Fruit fly (Drosophila melanogaster): ENCODE data around the gene CG31922.

Gene CG31922

DNA sequence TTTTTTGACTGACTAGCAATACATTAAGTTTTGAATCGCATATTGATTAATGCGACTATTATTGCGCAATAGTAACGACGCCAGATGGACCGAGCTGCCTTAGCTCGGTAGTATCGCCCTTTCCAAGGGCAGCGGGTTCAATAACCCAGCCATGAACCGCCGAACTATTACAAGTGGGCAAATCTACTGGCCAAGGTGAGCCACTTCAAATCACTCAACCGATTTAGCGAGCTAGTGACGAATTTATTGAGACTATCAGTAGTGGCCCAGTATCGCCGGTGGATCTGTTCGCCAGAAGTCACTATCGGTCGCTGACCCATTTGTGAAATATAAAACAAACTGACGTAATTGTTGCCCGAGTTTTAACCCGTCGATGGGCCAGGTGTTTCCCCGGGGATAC, 48.5 kb downstream of the CG31922 start:
- TF ChIP-seq noc (tag; optimal IDR thresholded peaks at IDR 0.05), result no peak

dm6 chr2L:1218993-1219392, 49.0 kb downstream of the CG31922 start, which contains the start of gene CG42329:
TSS of gene CG42329 (plus strand) at chr2L:1219293.
- TF ChIP-seq noc (tag; optimal IDR thresholded peaks at IDR 0.05), result no peak
